Fruit fly (Drosophila melanogaster) whole organism, pupa: ENCODE measurements around the gene mthl11.

Experiments
- CG10348 ChIP-seq: fragments of 200-800 bp; sonication (Bioruptor generic); IDR thresholded peaks from 2 replicates; pipeline ENCODE4 v1.3.6; 2022; ENCODE audit warnings: missing biosample characterization, missing genetic modification characterization
- CG12605 ChIP-seq: fragments of 200-800 bp; sonication (Bioruptor generic); IDR thresholded peaks from 2 replicates; pipeline ENCODE4 v1.3.6; 2022; ENCODE audit warnings: missing biosample characterization, missing genetic modification characterization
- CG14655 ChIP-seq: fragments of 200-800 bp; sonication (Bioruptor generic); optimal IDR thresholded peaks from 3 replicates; lab custom pipeline; 2017; ENCODE audit warnings: mild to moderate bottlenecking, missing biosample characterization, missing genetic modification reagents, missing genetic modification characterization
- CG17806 ChIP-seq: fragments of 200-800 bp; sonication (Bioruptor generic); optimal IDR thresholded peaks from 2 replicates; lab custom pipeline; 2018; ENCODE audit warnings: missing biosample characterization, mild to moderate bottlenecking, missing genetic modification characterization, moderate library complexity
- CG4496 ChIP-seq: fragments of 200-800 bp; sonication (Bioruptor generic); IDR thresholded peaks from 3 replicates; pipeline ENCODE4 v1.3.6; 2022; ENCODE audit warnings: missing biosample characterization, missing genetic modification characterization
- CG9948 ChIP-seq: fragments of 200-800 bp; sonication (Bioruptor generic); optimal IDR thresholded peaks from 2 replicates; lab custom pipeline; 2018; ENCODE audit warnings: missing biosample characterization, mild to moderate bottlenecking, missing genetic modification characterization, moderate library complexity
- D1 ChIP-seq: fragments of 200-800 bp; sonication (Bioruptor generic); optimal IDR thresholded peaks from 2 replicates; lab custom pipeline; 2018; ENCODE audit warnings: missing biosample characterization, mild to moderate bottlenecking, missing genetic modification characterization, moderate library complexity
- Ets98B ChIP-seq: fragments of 200-800 bp; sonication (Bioruptor generic); IDR thresholded peaks from 2 replicates; pipeline ENCODE4 v1.3.6; 2022; ENCODE audit warnings: missing biosample characterization, missing genetic modification characterization
- Pif1A ChIP-seq: fragments of 200-800 bp; sonication (Bioruptor generic); optimal IDR thresholded peaks from 3 replicates; lab custom pipeline; 2016; ENCODE audit warnings: missing biosample characterization, missing genetic modification characterization
- gl ChIP-seq: fragments of 200-800 bp; sonication (Bioruptor generic); optimal IDR thresholded peaks from 2 replicates; lab custom pipeline; 2018; ENCODE audit warnings: missing biosample characterization, mild to moderate bottlenecking, missing genetic modification characterization

DNA sequence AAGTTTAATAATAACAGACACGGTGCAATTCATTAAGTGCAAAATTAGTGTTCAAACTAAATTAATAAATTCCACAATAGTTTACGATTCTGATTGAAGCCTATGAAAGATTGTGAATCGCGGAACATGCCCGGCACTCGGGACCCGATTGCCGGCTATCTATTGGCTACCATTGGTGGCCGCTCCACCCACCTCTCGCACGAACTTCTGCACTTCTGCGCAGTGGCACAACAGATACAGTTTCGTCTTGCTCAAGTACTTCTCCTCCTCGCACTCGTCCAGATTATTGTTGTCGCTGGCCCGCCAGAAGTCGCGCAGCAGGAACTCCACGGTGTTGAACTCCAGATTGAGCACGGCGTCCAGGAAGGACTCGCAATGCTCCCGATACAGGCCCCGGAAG, 36.5 kb upstream of the mthl11 start:
- no peak for TF ChIP-seq Pif1A (GFP tag; lab: Kevin White, UChicago)
- no peak for TF ChIP-seq Ets98B (GFP tag; lab: Robert Waterston, UW)
- TF ChIP-seq CG14655 = no peak
- TF ChIP-seq CG12605 (GFP tag; lab: Robert Waterston, UW) = no peak
- no peak for TF ChIP-seq CG4496 (GFP tag; lab: Robert Waterston, UW)
- TF ChIP-seq CG10348 (GFP tag; lab: Robert Waterston, UW) = no peak
- TF ChIP-seq D1 (tag; lab: Kevin White, UChicago) = no peak
- no peak for TF ChIP-seq gl (tag; lab: Kevin White, UChicago)
- TF ChIP-seq CG17806 (tag; lab: Kevin White, UChicago) = no peak
- TF ChIP-seq CG9948 (tag; lab: Kevin White, UChicago) = no peak
